Worm (Caenorhabditis elegans): ENCODE data around the gene F44E5.4.

F44E5.4 gene

DNA sequence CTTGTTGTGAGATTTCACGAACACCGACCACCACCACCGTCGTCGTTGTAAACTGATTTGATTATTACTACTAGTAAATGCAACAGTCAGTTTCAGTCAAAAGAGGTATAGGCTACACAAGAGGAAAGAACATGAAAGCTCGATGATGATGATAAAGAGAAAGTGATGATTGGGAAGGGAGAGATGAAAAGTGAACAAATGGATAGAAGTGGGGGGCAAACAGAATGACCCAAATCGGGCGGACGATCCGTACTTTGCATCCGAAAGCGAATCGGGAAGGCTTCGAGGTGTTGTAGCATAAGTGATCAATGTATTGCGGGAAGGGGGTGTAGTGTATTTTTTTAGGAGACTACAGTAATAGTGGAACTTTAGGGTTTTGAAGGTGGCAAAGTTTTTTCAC is 48.3 kb downstream of the F44E5.4 start:
- TF ChIP-seq him-1 (tag; optimal IDR thresholded peaks at IDR 0.05): no peak
- TF ChIP-seq dao-5 (tag; optimal IDR thresholded peaks at IDR 0.05): no peak
- no peak for TF ChIP-seq W03F9.2 (tag; optimal IDR thresholded peaks at IDR 0.05)

ce11 chrII:11709464-11709863 is 49.6 kb downstream of the F44E5.4 start, which contains the start of gene fcmt-1:
TSS of gene fcmt-1 (minus strand) at chrII:11709564.
- no peak for TF ChIP-seq him-1 (tag; optimal IDR thresholded peaks at IDR 0.05)
- TF ChIP-seq dao-5 (tag; optimal IDR thresholded peaks at IDR 0.05): no peak
- TF ChIP-seq W03F9.2 (tag; optimal IDR thresholded peaks at IDR 0.05): no peak

Data from whole organism, L4/young adult.